Fruit fly (Drosophila melanogaster) whole organism, embryonic: Measurements from ENCODE around the gene CG14507.

Source experiments
- Atf3 ChIP-seq: fragments of 200-800 bp; sonication (Bioruptor generic); optimal IDR thresholded peaks from 3 replicates; lab custom pipeline; 2016; ENCODE audit warnings: missing biosample characterization, missing genetic modification characterization
- Blimp-1 ChIP-seq: fragments of 200-800 bp; sonication (Bioruptor generic); optimal IDR thresholded peaks from 3 replicates; lab custom pipeline; 2018; ENCODE audit warnings: missing biosample characterization, missing genetic modification characterization, mild to moderate bottlenecking, moderate library complexity, missing genetic modification reagents
- CG10543 ChIP-seq: fragments of 200-800 bp; sonication (Bioruptor generic); optimal IDR thresholded peaks from 3 replicates; lab custom pipeline; 2017; ENCODE audit warnings: missing biosample characterization, mild to moderate bottlenecking, missing genetic modification characterization, moderate library complexity
- CG11093 ChIP-seq: fragments of 200-800 bp; sonication (Bioruptor generic); IDR thresholded peaks from 3 replicates; pipeline ENCODE4 v1.3.6; 2022; ENCODE audit warnings: missing biosample characterization, missing genetic modification characterization
- CG11560 ChIP-seq: fragments of 200-800 bp; sonication (Bioruptor generic); IDR thresholded peaks from 3 replicates; pipeline ENCODE4 v1.3.6; 2022; ENCODE audit warnings: missing biosample characterization, missing genetic modification characterization
- CG15514 ChIP-seq: fragments of 200-800 bp; sonication (Bioruptor generic); optimal IDR thresholded peaks from 3 replicates; lab custom pipeline; 2017; ENCODE audit warnings: missing biosample characterization, missing genetic modification characterization, mild to moderate bottlenecking, moderate library complexity, missing genetic modification reagents
- CG17912 ChIP-seq: fragments of 200-800 bp; sonication (Bioruptor generic); optimal IDR thresholded peaks from 2 replicates; lab custom pipeline; 2018; ENCODE audit warnings: missing biosample characterization, mild to moderate bottlenecking, missing genetic modification characterization
- CG1792 ChIP-seq: fragments of 200-800 bp; sonication (Bioruptor generic); optimal IDR thresholded peaks from 2 replicates; lab custom pipeline; 2016; ENCODE audit warnings: missing biosample characterization, missing genetic modification characterization
- CG2116 ChIP-seq: fragments of 200-800 bp; sonication (Bioruptor generic); optimal IDR thresholded peaks from 3 replicates; lab custom pipeline; 2018; ENCODE audit warnings: missing biosample characterization, mild to moderate bottlenecking, missing genetic modification characterization
- CG2120 ChIP-seq: fragments of 200-800 bp; sonication (Bioruptor generic); optimal IDR thresholded peaks from 3 replicates; lab custom pipeline; 2016; ENCODE audit warnings: missing biosample characterization, missing genetic modification characterization
- CG30020 ChIP-seq: fragments of 200-800 bp; optimal IDR thresholded peaks from 2 replicates; lab custom pipeline; 2019; ENCODE audit warnings: missing biosample characterization, mild to moderate bottlenecking, missing genetic modification characterization, moderate library complexity
- CG32772 ChIP-seq: fragments of 200-800 bp; sonication (Bioruptor generic); IDR thresholded peaks from 2 replicates; pipeline ENCODE4 v1.3.6; 2022; ENCODE audit warnings: missing biosample characterization, missing genetic modification characterization
- CG3281 ChIP-seq: fragments of 200-800 bp; sonication (Bioruptor generic); optimal IDR thresholded peaks from 3 replicates; lab custom pipeline; 2017; ENCODE audit warnings: missing biosample characterization, mild to moderate bottlenecking, missing genetic modification characterization
- CG42726 ChIP-seq: fragments of 200-800 bp; sonication (Bioruptor generic); IDR thresholded peaks from 2 replicates; pipeline ENCODE4 v1.3.6; 2022; ENCODE audit warnings: missing biosample characterization, missing genetic modification characterization; ENCODE audit not compliant: partially characterized antibody
- CG6254 ChIP-seq: fragments of 200-800 bp; sonication (Bioruptor generic); optimal IDR thresholded peaks from 3 replicates; lab custom pipeline; 2017; ENCODE audit warnings: mild to moderate bottlenecking, missing biosample characterization, missing genetic modification reagents, missing genetic modification characterization
- CG6689 ChIP-seq: fragments of 200-800 bp; sonication (Bioruptor generic); IDR thresholded peaks from 2 replicates; pipeline ENCODE4 v1.3.6; 2022; ENCODE audit warnings: missing biosample characterization, missing genetic modification characterization
- CG7372 ChIP-seq: fragments of 200-800 bp; sonication (Bioruptor generic); IDR thresholded peaks from 2 replicates; pipeline ENCODE4 v1.3.6; 2022; ENCODE audit warnings: missing biosample characterization, missing genetic modification characterization
- CG8388 ChIP-seq: fragments of 200-800 bp; sonication (Bioruptor generic); optimal IDR thresholded peaks from 2 replicates; lab custom pipeline; 2019; ENCODE audit warnings: missing biosample characterization, mild to moderate bottlenecking, missing genetic modification characterization, moderate library complexity
- CG9437 ChIP-seq: fragments of 200-800 bp; sonication (Bioruptor generic); optimal IDR thresholded peaks from 2 replicates; lab custom pipeline; 2018; ENCODE audit warnings: missing biosample characterization, mild to moderate bottlenecking, missing genetic modification characterization
- CG9609 ChIP-seq: fragments of 200-800 bp; sonication (Bioruptor generic); optimal IDR thresholded peaks from 3 replicates; lab custom pipeline; 2016; ENCODE audit warnings: missing biosample characterization, missing genetic modification characterization
- Chrac-16 ChIP-seq: fragments of 200-800 bp; sonication (Bioruptor generic); optimal IDR thresholded peaks from 3 replicates; lab custom pipeline; 2016; ENCODE audit warnings: missing biosample characterization, missing genetic modification characterization
- CrebB ChIP-seq: fragments of 200-800 bp; sonication (Bioruptor generic); optimal IDR thresholded peaks from 3 replicates; lab custom pipeline; 2018; ENCODE audit warnings: missing biosample characterization, mild to moderate bottlenecking, missing genetic modification characterization
- Dip3 ChIP-seq: fragments of 200-800 bp; sonication (Bioruptor generic); optimal IDR thresholded peaks from 3 replicates; lab custom pipeline; 2016; ENCODE audit warnings: missing biosample characterization, missing genetic modification characterization
- Elba2 ChIP-seq: fragments of 200-800 bp; sonication (Bioruptor generic); optimal IDR thresholded peaks from 3 replicates; lab custom pipeline; 2016; ENCODE audit warnings: missing biosample characterization, missing genetic modification characterization
- HHEX ChIP-seq: fragments of 200-800 bp; sonication (Bioruptor generic); optimal IDR thresholded peaks from 3 replicates; lab custom pipeline; 2017; ENCODE audit warnings: missing biosample characterization, mild to moderate bottlenecking, missing genetic modification characterization, missing genetic modification reagents
- Hr51 ChIP-seq, 2 experiments: fragments of 200-800 bp; sonication (Bioruptor generic); optimal IDR thresholded peaks; 2 replicates in 1 of 2; 3 replicates in 1 of 2; lab custom pipeline; 2016 to 2018; ENCODE audit warnings: missing biosample characterization in 2 of 2, missing genetic modification characterization in 2 of 2, mild to moderate bottlenecking in 1 of 2, moderate library complexity in 1 of 2
- Lpt ChIP-seq: fragments of >200 bp; optimal IDR thresholded peaks from 2 replicates; lab custom pipeline; 2018; ENCODE audit warnings: missing biosample characterization, missing genetic modification characterization
- Mes4 ChIP-seq: fragments of 200-800 bp; sonication (Bioruptor generic); optimal IDR thresholded peaks from 2 replicates; lab custom pipeline; 2016; ENCODE audit warnings: missing biosample characterization, missing genetic modification characterization
- Myb ChIP-seq: fragments of 200-800 bp; sonication (Bioruptor generic); optimal IDR thresholded peaks from 2 replicates; lab custom pipeline; 2016; ENCODE audit warnings: missing biosample characterization, missing genetic modification characterization
- Optix ChIP-seq: fragments of 200-800 bp; sonication (Bioruptor generic); IDR thresholded peaks from 3 replicates; pipeline ENCODE4 v1.3.6; 2022; ENCODE audit warnings: missing biosample characterization, missing genetic modification characterization
- Poxn ChIP-seq: fragments of 200-800 bp; sonication (Bioruptor generic); IDR thresholded peaks from 2 replicates; pipeline ENCODE4 v1.3.6; 2022; ENCODE audit warnings: missing biosample characterization, missing genetic modification characterization
- Rfx ChIP-seq: fragments of 200-800 bp; sonication (Bioruptor generic); IDR thresholded peaks from 2 replicates; pipeline ENCODE4 v1.3.6; 2022; ENCODE audit warnings: missing biosample characterization, missing genetic modification characterization
- Sry-β ChIP-seq: fragments of 200-800 bp; sonication (Bioruptor generic); optimal IDR thresholded peaks from 2 replicates; lab custom pipeline; 2018; ENCODE audit warnings: missing biosample characterization, mild to moderate bottlenecking, missing genetic modification characterization, moderate library complexity
- ci ChIP-seq: fragments of 200-800 bp; sonication (Bioruptor generic); IDR thresholded peaks from 3 replicates; pipeline ENCODE4 v1.3.6; 2022; ENCODE audit warnings: missing biosample characterization, missing genetic modification characterization
- crol ChIP-seq: fragments of 200-800 bp; sonication (Bioruptor generic); IDR thresholded peaks from 2 replicates; pipeline ENCODE4 v1.3.6; 2022; ENCODE audit warnings: missing biosample characterization, missing genetic modification characterization
- dpn ChIP-seq, 2 experiments: fragments of 200-800 bp; sonication (Bioruptor generic); optimal IDR thresholded peaks; 3 replicates each; lab custom pipeline; 2016; ENCODE audit warnings: missing biosample characterization in 2 of 2, missing genetic modification characterization in 2 of 2
- fd102C ChIP-seq: fragments of 200-800 bp; sonication (Bioruptor generic); optimal IDR thresholded peaks from 2 replicates; lab custom pipeline; 2018; ENCODE audit warnings: missing biosample characterization, mild to moderate bottlenecking, missing genetic modification characterization, moderate library complexity
- fd96Cb ChIP-seq: fragments of 200-800 bp; sonication (Bioruptor generic); optimal IDR thresholded peaks from 2 replicates; lab custom pipeline; 2018; ENCODE audit warnings: missing biosample characterization, mild to moderate bottlenecking, missing genetic modification characterization, moderate library complexity
- hkb ChIP-seq, 2 experiments: fragments of 200-800 bp in 1 of 2; fragments of >200 bp in 1 of 2; sonication (Bioruptor generic) in 1 of 2; IDR thresholded peaks in 1 of 2; optimal IDR thresholded peaks in 1 of 2; 2 replicates each; pipeline versions ENCODE4 v1.3.6 to Lab custom; 2017 to 2022; ENCODE audit warnings: missing biosample characterization in 1 of 2, missing genetic modification characterization in 1 of 2
- jigr1 ChIP-seq: fragments of 200-800 bp; sonication (Bioruptor generic); IDR thresholded peaks from 3 replicates; pipeline ENCODE4 v1.3.6; 2022; ENCODE audit warnings: missing biosample characterization, missing genetic modification characterization
- luna ChIP-seq: fragments of 200-800 bp; sonication (Bioruptor generic); optimal IDR thresholded peaks from 2 replicates; lab custom pipeline; 2016; ENCODE audit warnings: missing biosample characterization, missing genetic modification characterization
- maf-S ChIP-seq: fragments of 200-800 bp; sonication (Bioruptor generic); optimal IDR thresholded peaks from 2 replicates; lab custom pipeline; 2016; ENCODE audit warnings: missing biosample characterization, missing genetic modification characterization
- nom ChIP-seq: fragments of 200-800 bp; sonication (Bioruptor generic); optimal IDR thresholded peaks from 2 replicates; lab custom pipeline; 2017; ENCODE audit warnings: missing biosample characterization, missing genetic modification characterization, mild to moderate bottlenecking, moderate library complexity, missing genetic modification reagents
- otp ChIP-seq: fragments of 200-800 bp; sonication (Bioruptor generic); IDR thresholded peaks from 3 replicates; pipeline ENCODE4, ENCODE4 v1.3.6; 2022; ENCODE audit warnings: missing biosample characterization, missing genetic modification characterization
- pum ChIP-seq: fragments of 200-800 bp; sonication (Bioruptor generic); optimal IDR thresholded peaks from 2 replicates; lab custom pipeline; 2016; ENCODE audit warnings: missing biosample characterization, missing genetic modification characterization
- run ChIP-seq: fragments of 200-800 bp; sonication (Bioruptor generic); optimal IDR thresholded peaks from 3 replicates; lab custom pipeline; 2018; ENCODE audit warnings: missing biosample characterization, mild to moderate bottlenecking, missing genetic modification characterization
- tna ChIP-seq: fragments of 200-800 bp; sonication (Bioruptor generic); IDR thresholded peaks from 2 replicates; pipeline ENCODE4 v1.3.6; 2022; ENCODE audit warnings: missing biosample characterization, missing genetic modification characterization; ENCODE audit not compliant: partially characterized antibody
- unc-4 ChIP-seq: fragments of 200-800 bp; sonication (Bioruptor generic); IDR thresholded peaks from 2 replicates; pipeline ENCODE4 v1.3.6; 2022; ENCODE audit warnings: missing biosample characterization, missing genetic modification characterization; ENCODE audit not compliant: partially characterized antibody
- zen2 ChIP-seq: fragments of 200-800 bp; sonication (Bioruptor generic); IDR thresholded peaks from 3 replicates; pipeline ENCODE4 v1.3.6; 2022; ENCODE audit warnings: missing biosample characterization, missing genetic modification characterization; ENCODE audit not compliant: partially characterized antibody
- zf30C ChIP-seq: fragments of 200-800 bp; sonication (Bioruptor generic); optimal IDR thresholded peaks from 3 replicates; lab custom pipeline; 2018; ENCODE audit warnings: missing biosample characterization, mild to moderate bottlenecking, missing genetic modification characterization

The CG14507 gene

DNA sequence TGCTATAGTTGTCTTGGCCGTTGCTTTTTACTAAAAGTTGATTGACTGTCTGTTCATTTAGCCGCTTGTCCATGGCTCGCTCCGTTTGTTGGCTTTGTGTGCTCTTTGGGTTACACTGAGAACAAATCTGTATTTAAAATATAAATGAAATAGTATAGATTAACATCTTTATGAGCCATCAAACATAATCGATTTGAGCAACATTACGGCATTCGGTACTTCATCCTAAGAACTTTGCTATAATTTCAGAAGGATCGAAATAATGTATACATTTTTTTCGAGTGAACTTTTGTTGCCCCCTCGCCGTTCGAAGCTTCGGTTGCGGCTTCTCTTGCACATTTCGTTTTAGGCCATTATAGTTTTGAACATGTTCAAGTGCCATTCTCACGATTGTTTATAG lies 19.5 kb downstream of the CG14507 start (continued):
- TF ChIP-seq CG10543 (GFP tag; lab: Kevin White, UChicago): no peak
- peak; percentile 3 for TF ChIP-seq CG2116 (GFP tag; lab: Kevin White, UChicago)
- peak; percentile 77 for TF ChIP-seq CG8388 (GFP tag; lab: Kevin White, UChicago)
- peak; percentile 82 for TF ChIP-seq fd96Cb
- TF ChIP-seq CG17912 (GFP tag; lab: Kevin White, UChicago): no peak
- TF ChIP-seq CrebB (tag; lab: Kevin White, UChicago): peak; percentile 21
- peak; percentile 41 for TF ChIP-seq CG9437 (GFP tag; lab: Kevin White, UChicago)
- peak; percentile 14 to 61 for TF ChIP-seq dpn (GFP tag; optimal IDR thresholded peaks at IDR 0.05; lab: Kevin White, UChicago)
- TF ChIP-seq Poxn (GFP tag; lab: Robert Waterston, UW): no peak
- TF ChIP-seq CG1792 (GFP tag; lab: Kevin White, UChicago): no peak
- no peak for TF ChIP-seq nom (GFP tag; lab: Kevin White, UChicago)
- peak; percentile 89 for TF ChIP-seq ci (GFP tag; lab: Robert Waterston, UW)
- peak; percentile 67 for TF ChIP-seq CG6254 (GFP tag; lab: Kevin White, UChicago)
- TF ChIP-seq tna: no peak
- TF ChIP-seq CG7372 (GFP tag; lab: Robert Waterston, UW): peak; percentile 54; the same call in 1 of the 2 replicates
- TF ChIP-seq Myb (GFP tag; lab: Kevin White, UChicago): no peak
- TF ChIP-seq CG32772 (GFP tag; lab: Robert Waterston, UW): peak; percentile 62; the same call in 1 of the 2 replicates
- TF ChIP-seq CG2120: peak; percentile 5
- TF ChIP-seq crol (GFP tag; lab: Robert Waterston, UW): no peak
- no peak for TF ChIP-seq jigr1 (GFP tag; lab: Robert Waterston, UW)
- TF ChIP-seq Rfx (GFP tag; lab: Robert Waterston, UW): peak; percentile 25; the same call in 1 of the 2 replicates
- TF ChIP-seq zf30C (GFP tag; lab: Kevin White, UChicago): no peak
- TF ChIP-seq pum (GFP tag; lab: Kevin White, UChicago): peak; percentile 27
- no peak for TF ChIP-seq CG9609
- TF ChIP-seq fd102C: no peak
- peak; percentile 26 for TF ChIP-seq Dip3 (GFP tag; lab: Kevin White, UChicago)
- TF ChIP-seq CG6689 (GFP tag; lab: Robert Waterston, UW): peak; percentile 61
- no peak for TF ChIP-seq zen2 (GFP tag; lab: Robert Waterston, UW)
- no peak for TF ChIP-seq hkb (optimal IDR thresholded peaks at IDR 0.05; lab: Kevin White, UChicago)
- TF ChIP-seq hkb (GFP tag; IDR thresholded peaks at IDR 0.05; lab: Robert Waterston, UW): peak; percentile 80
- TF ChIP-seq otp (GFP tag; lab: Robert Waterston, UW): peak; percentile 67; the same call in 1 of the 3 replicates
- no peak for TF ChIP-seq Lpt (GFP tag; lab: Kevin White, UChicago)
- TF ChIP-seq Mes4: no peak
- peak in 1 of 2 experiments; percentile 84 for TF ChIP-seq Hr51 (GFP tag; optimal IDR thresholded peaks at IDR 0.05; lab: Kevin White, UChicago)
- no peak for TF ChIP-seq Sry-β (GFP tag; lab: Kevin White, UChicago)
- TF ChIP-seq Chrac-16 (GFP tag; lab: Kevin White, UChicago): peak; percentile 23
- TF ChIP-seq Optix (GFP tag; lab: Robert Waterston, UW): peak; percentile 66; the same call in 2 of the 3 replicates
- TF ChIP-seq Elba2 (GFP tag; lab: Kevin White, UChicago): no peak
- TF ChIP-seq CG42726 (GFP tag; lab: Robert Waterston, UW): no peak
- TF ChIP-seq CG30020 (tag; lab: Kevin White, UChicago): peak; percentile 15
- TF ChIP-seq luna (GFP tag; lab: Kevin White, UChicago): no peak
- no peak for TF ChIP-seq CG11093 (GFP tag; lab: Robert Waterston, UW)
- peak; percentile 33 for TF ChIP-seq Atf3
- TF ChIP-seq HHEX (GFP tag; lab: Kevin White, UChicago): peak; percentile 69
- TF ChIP-seq run (tag; lab: Kevin White, UChicago): peak; percentile 55
- TF ChIP-seq unc-4: no peak
- no peak for TF ChIP-seq CG11560 (tag; lab: Robert Waterston, UW)
- TF ChIP-seq CG3281 (GFP tag; lab: Kevin White, UChicago): peak; percentile 27
- peak; percentile 83 for TF ChIP-seq Blimp-1 (GFP tag; lab: Kevin White, UChicago)
- no peak for TF ChIP-seq maf-S (GFP tag; lab: Kevin White, UChicago)
- peak; percentile 13 for TF ChIP-seq CG15514 (GFP tag; lab: Kevin White, UChicago)
